Fruit fly (Drosophila melanogaster) whole organism, adult: ENCODE results near the gene dpr6.

ENCODE experiments used
- CG11617 ChIP-seq: fragments of 200-800 bp; sonication (Bioruptor generic); optimal IDR thresholded peaks from 2 replicates; lab custom pipeline; 2017; ENCODE audit warnings: mild to moderate bottlenecking, missing biosample characterization, missing genetic modification reagents, missing genetic modification characterization
- cnc ChIP-seq, 2 experiments: fragments of >200 bp; optimal IDR thresholded peaks; 2 replicates each; lab custom pipeline; 2017
- ovo ChIP-seq: fragments of 200-800 bp; sonication (Bioruptor generic); optimal IDR thresholded peaks from 2 replicates; lab custom pipeline; 2016; ENCODE audit warnings: missing biosample characterization, missing genetic modification characterization
- pad ChIP-seq: fragments of 200-800 bp; sonication (Bioruptor generic); optimal IDR thresholded peaks from 3 replicates; lab custom pipeline; 2017; ENCODE audit warnings: missing biosample characterization, missing genetic modification characterization, mild to moderate bottlenecking, moderate library complexity, missing genetic modification reagents
- tj ChIP-seq: fragments of 200-800 bp; sonication (Bioruptor generic); optimal IDR thresholded peaks from 3 replicates; lab custom pipeline; 2017; ENCODE audit warnings: missing biosample characterization, mild to moderate bottlenecking, missing genetic modification characterization, moderate library complexity

- TF ChIP-seq pad (GFP tag; lab: Kevin White, UChicago) (no peak), cnc (optimal IDR thresholded peaks at IDR 0.05; lab: Kevin White, UChicago) (no peak), tj (GFP tag; lab: Kevin White, UChicago) (no peak), CG11617 (GFP tag; lab: Kevin White, UChicago) (no peak), ovo (GFP tag; lab: Kevin White, UChicago) (no peak)
These were observed 5.3 kb upstream of the dpr6 start for dm6 chr3L:9969158-9969557.
